Fruit fly (Drosophila melanogaster) whole organism, embryonic: ENCODE results near the gene ppk.
A peak's percentile ranks its signal among the peaks of the same experiment; 100 is the strongest.

Source experiments
- Antp ChIP-seq: fragments of 200-800 bp; sonication (Bioruptor generic); optimal IDR thresholded peaks from 3 replicates; lab custom pipeline; 2016; ENCODE audit warnings: missing biosample characterization, missing genetic modification characterization
- Awh ChIP-seq: fragments of 200-800 bp; sonication (Bioruptor generic); IDR thresholded peaks from 2 replicates; pipeline ENCODE4, ENCODE4 v1.3.6; 2022; ENCODE audit warnings: missing biosample characterization, missing genetic modification characterization
- Blimp-1 ChIP-seq: fragments of 200-800 bp; sonication (Bioruptor generic); optimal IDR thresholded peaks from 3 replicates; lab custom pipeline; 2018; ENCODE audit warnings: missing biosample characterization, missing genetic modification characterization, mild to moderate bottlenecking, moderate library complexity, missing genetic modification reagents
- CG11723 ChIP-seq: fragments of 200-800 bp; sonication (Bioruptor generic); optimal IDR thresholded peaks from 2 replicates; lab custom pipeline; 2017; ENCODE audit warnings: missing biosample characterization, mild to moderate bottlenecking, missing genetic modification characterization
- CG12391 ChIP-seq: fragments of 200-800 bp; sonication (Bioruptor generic); optimal IDR thresholded peaks from 3 replicates; lab custom pipeline; 2018; ENCODE audit warnings: missing biosample characterization, mild to moderate bottlenecking, missing genetic modification characterization, moderate library complexity
- CG1602 ChIP-seq: fragments of 200-800 bp; sonication (Bioruptor generic); optimal IDR thresholded peaks from 3 replicates; lab custom pipeline; 2016; ENCODE audit warnings: missing biosample characterization, missing genetic modification characterization
- CG16815 ChIP-seq: fragments of 200-800 bp; sonication (Bioruptor generic); optimal IDR thresholded peaks from 3 replicates; lab custom pipeline; 2017; ENCODE audit warnings: missing biosample characterization, mild to moderate bottlenecking, missing genetic modification characterization
- CG17359 ChIP-seq: fragments of 200-800 bp; sonication (Bioruptor generic); optimal IDR thresholded peaks from 3 replicates; lab custom pipeline; 2018; ENCODE audit warnings: missing biosample characterization, mild to moderate bottlenecking, missing genetic modification characterization, moderate library complexity
- CG2120 ChIP-seq: fragments of 200-800 bp; sonication (Bioruptor generic); optimal IDR thresholded peaks from 3 replicates; lab custom pipeline; 2016; ENCODE audit warnings: missing biosample characterization, missing genetic modification characterization
- CG32772 ChIP-seq: fragments of 200-800 bp; sonication (Bioruptor generic); IDR thresholded peaks from 2 replicates; pipeline ENCODE4 v1.3.6; 2022; ENCODE audit warnings: missing biosample characterization, missing genetic modification characterization
- CG5245 ChIP-seq: fragments of 200-800 bp; sonication (Bioruptor generic); optimal IDR thresholded peaks from 3 replicates; lab custom pipeline; 2016; ENCODE audit warnings: missing biosample characterization, missing genetic modification characterization
- CG7357 ChIP-seq: fragments of 200-800 bp; sonication (Bioruptor generic); IDR thresholded peaks from 3 replicates; pipeline ENCODE4 v1.3.6; 2022; ENCODE audit warnings: missing biosample characterization, missing genetic modification characterization
- CG7786 ChIP-seq: fragments of 200-800 bp; sonication (Bioruptor generic); optimal IDR thresholded peaks from 2 replicates; lab custom pipeline; 2016; ENCODE audit warnings: missing biosample characterization, missing genetic modification characterization
- Chrac-16 ChIP-seq: fragments of 200-800 bp; sonication (Bioruptor generic); optimal IDR thresholded peaks from 3 replicates; lab custom pipeline; 2016; ENCODE audit warnings: missing biosample characterization, missing genetic modification characterization
- HLH4C ChIP-seq: fragments of 200-800 bp; sonication (Bioruptor generic); IDR thresholded peaks from 3 replicates; pipeline ENCODE4 v1.3.6; 2022; ENCODE audit warnings: missing biosample characterization, missing genetic modification characterization; ENCODE audit not compliant: partially characterized antibody
- Hr78 ChIP-seq, 2 experiments: fragments of 200-800 bp in 1 of 2; fragments of >200 bp in 1 of 2; sonication (Bioruptor generic) in 1 of 2; optimal IDR thresholded peaks; 2 replicates each; lab custom pipeline; 2017 to 2019; ENCODE audit warnings: missing biosample characterization in 2 of 2, missing genetic modification characterization in 2 of 2, mild to moderate bottlenecking in 1 of 2, moderate library complexity in 1 of 2
- Med ChIP-seq: fragments of 200-800 bp; sonication (Bioruptor generic); peaks from one replicate; lab custom pipeline; 2016; ENCODE audit warnings: missing biosample characterization, missing genetic modification characterization, mild to moderate bottlenecking, inconsistent platforms, moderate library complexity
- Meics ChIP-seq: fragments of 200-800 bp; sonication (Bioruptor generic); optimal IDR thresholded peaks from 2 replicates; lab custom pipeline; 2017; ENCODE audit warnings: missing biosample characterization, mild to moderate bottlenecking, missing genetic modification characterization
- Mes4 ChIP-seq: fragments of 200-800 bp; sonication (Bioruptor generic); optimal IDR thresholded peaks from 2 replicates; lab custom pipeline; 2016; ENCODE audit warnings: missing biosample characterization, missing genetic modification characterization
- Mrtf ChIP-seq: fragments of 200-800 bp; sonication (Bioruptor generic); IDR thresholded peaks from 3 replicates; pipeline ENCODE4 v1.3.6; 2022; ENCODE audit warnings: missing biosample characterization, missing genetic modification characterization
- Myb ChIP-seq: fragments of 200-800 bp; sonication (Bioruptor generic); optimal IDR thresholded peaks from 2 replicates; lab custom pipeline; 2016; ENCODE audit warnings: missing biosample characterization, missing genetic modification characterization
- NK7.1 ChIP-seq: fragments of 200-800 bp; sonication (Bioruptor generic); optimal IDR thresholded peaks from 3 replicates; lab custom pipeline; 2016; ENCODE audit warnings: missing biosample characterization, missing genetic modification characterization
- Oaz ChIP-seq: fragments of 200-800 bp; sonication (Bioruptor generic); IDR thresholded peaks from 2 replicates; pipeline ENCODE4 v1.3.6; 2022; ENCODE audit warnings: missing biosample characterization, missing genetic modification characterization
- Scr ChIP-seq: fragments of 200-800 bp; sonication (Bioruptor generic); IDR thresholded peaks from 2 replicates; pipeline ENCODE4 v1.3.6; 2022; ENCODE audit warnings: missing biosample characterization, missing genetic modification characterization; ENCODE audit not compliant: partially characterized antibody
- Sox102F ChIP-seq: fragments of 200-800 bp; sonication (Bioruptor generic); optimal IDR thresholded peaks from 2 replicates; lab custom pipeline; 2018; ENCODE audit warnings: missing biosample characterization, mild to moderate bottlenecking, missing genetic modification characterization, moderate library complexity
- Ssrp ChIP-seq: fragments of 200-800 bp; sonication (Bioruptor generic); optimal IDR thresholded peaks from 2 replicates; lab custom pipeline; 2018; ENCODE audit warnings: missing biosample characterization, mild to moderate bottlenecking, missing genetic modification characterization, moderate library complexity
- Stat92E ChIP-seq, 3 experiments: fragments of >200 bp in 2 of 3; fragments of 200-800 bp in 1 of 3; sonication (Bioruptor generic) in 1 of 3; optimal IDR thresholded peaks; 2 replicates each; lab custom pipeline; 2017 to 2019; ENCODE audit warnings: missing biosample characterization in 3 of 3, missing genetic modification characterization in 3 of 3, mild to moderate bottlenecking in 1 of 3, moderate library complexity in 1 of 3
- Trl ChIP-seq, 3 experiments: fragments of >200 bp in 2 of 3; fragments of 200-800 bp in 1 of 3; sonication (Bioruptor generic) in 1 of 3; optimal IDR thresholded peaks; 2 replicates in 1 of 3; 3 replicates in 2 of 3; lab custom pipeline; 2016 to 2017; ENCODE audit warnings: missing biosample characterization in 1 of 3, missing genetic modification characterization in 1 of 3
- al ChIP-seq: fragments of 200-800 bp; sonication (Bioruptor generic); IDR thresholded peaks from 2 replicates; pipeline ENCODE4 v1.3.6; 2022; ENCODE audit warnings: missing biosample characterization, missing genetic modification characterization
- ara ChIP-seq: fragments of 200-800 bp; sonication (Bioruptor generic); IDR thresholded peaks from 2 replicates; pipeline ENCODE4 v1.3.6; 2022; ENCODE audit warnings: missing biosample characterization, missing genetic modification characterization
- ato ChIP-seq: fragments of 200-800 bp; sonication (Bioruptor generic); IDR thresholded peaks from 2 replicates; pipeline ENCODE4 v1.3.6; 2022; ENCODE audit warnings: missing biosample characterization, missing genetic modification characterization; ENCODE audit not compliant: partially characterized antibody
- bbx ChIP-seq: fragments of 200-800 bp; sonication (Bioruptor generic); IDR thresholded peaks from 2 replicates; pipeline ENCODE4 v1.3.6; 2022; ENCODE audit warnings: missing biosample characterization, missing genetic modification characterization; ENCODE audit not compliant: partially characterized antibody
- chm ChIP-seq: fragments of 200-800 bp; sonication (Bioruptor generic); IDR thresholded peaks from 2 replicates; pipeline ENCODE4 v1.3.6; 2022; ENCODE audit warnings: missing biosample characterization, missing genetic modification characterization
- crol ChIP-seq: fragments of 200-800 bp; sonication (Bioruptor generic); IDR thresholded peaks from 2 replicates; pipeline ENCODE4 v1.3.6; 2022; ENCODE audit warnings: missing biosample characterization, missing genetic modification characterization
- hb ChIP-seq: fragments of 200-800 bp; sonication (Bioruptor generic); IDR thresholded peaks from 3 replicates; pipeline ENCODE4 v1.3.6; 2022; ENCODE audit warnings: missing biosample characterization, missing genetic modification characterization; ENCODE audit not compliant: partially characterized antibody
- inv ChIP-seq: fragments of 200-800 bp; sonication (Bioruptor generic); IDR thresholded peaks from 2 replicates; pipeline ENCODE4 v1.3.6; 2022; ENCODE audit warnings: missing biosample characterization, missing genetic modification characterization; ENCODE audit not compliant: partially characterized antibody
- klu ChIP-seq: fragments of 200-800 bp; sonication (Bioruptor generic); IDR thresholded peaks from 2 replicates; pipeline ENCODE4 v1.3.6; 2022; ENCODE audit warnings: missing biosample characterization, missing genetic modification characterization
- kni ChIP-seq: fragments of 200-800 bp; sonication (Bioruptor generic); optimal IDR thresholded peaks from 3 replicates; lab custom pipeline; 2017; ENCODE audit warnings: mild to moderate bottlenecking, missing biosample characterization, missing genetic modification reagents, missing genetic modification characterization
- lbe ChIP-seq: fragments of 200-800 bp; sonication (Bioruptor generic); optimal IDR thresholded peaks from 2 replicates; lab custom pipeline; 2016; ENCODE audit warnings: missing biosample characterization, mild to moderate bottlenecking, missing genetic modification characterization
- ro ChIP-seq: fragments of 200-800 bp; sonication (Bioruptor generic); IDR thresholded peaks from 2 replicates; pipeline ENCODE4 v1.3.6; 2022; ENCODE audit warnings: missing biosample characterization, missing genetic modification characterization
- sc ChIP-seq, 3 experiments: fragments of >200 bp in 2 of 3; fragments of 200-800 bp in 1 of 3; sonication (Bioruptor generic) in 1 of 3; optimal IDR thresholded peaks; 2 replicates in 2 of 3; 3 replicates in 1 of 3; lab custom pipeline; 2017; ENCODE audit warnings: mild to moderate bottlenecking in 1 of 3, missing biosample characterization in 1 of 3, missing genetic modification characterization in 1 of 3, missing genetic modification reagents in 1 of 3
- seq ChIP-seq: fragments of 200-800 bp; sonication (Bioruptor generic); IDR thresholded peaks from 2 replicates; pipeline ENCODE4 v1.3.6; 2022; ENCODE audit warnings: missing biosample characterization, missing genetic modification characterization
- sqz ChIP-seq: fragments of 200-800 bp; sonication (Bioruptor generic); optimal IDR thresholded peaks from 3 replicates; lab custom pipeline; 2018; ENCODE audit warnings: missing biosample characterization, mild to moderate bottlenecking, missing genetic modification characterization
- z ChIP-seq: fragments of 200-800 bp; sonication (Bioruptor generic); IDR thresholded peaks from 3 replicates; pipeline ENCODE4 v1.3.6; 2022; ENCODE audit warnings: missing biosample characterization, missing genetic modification characterization
- zfh1 ChIP-seq: fragments of 200-800 bp; sonication (Bioruptor generic); IDR thresholded peaks from 3 replicates; pipeline ENCODE4 v1.3.6; 2022; ENCODE audit warnings: missing biosample characterization, missing genetic modification characterization

Gene ppk

dm6 chr2L:14358780-14359462 lies 22.1 kb downstream of the ppk start, which contains the start of gene Pgant35A (continued):
- TF ChIP-seq Trl (optimal IDR thresholded peaks at IDR 0.05; lab: Kevin White, UChicago) = no peak
- no peak for TF ChIP-seq Trl (GFP tag; optimal IDR thresholded peaks at IDR 0.05; lab: Kevin White, UChicago)
- TF ChIP-seq kni = no peak
- no peak for TF ChIP-seq Antp (GFP tag; lab: Kevin White, UChicago)
- no peak for TF ChIP-seq CG7357 (GFP tag; lab: Robert Waterston, UW)
- TF ChIP-seq Myb (GFP tag; lab: Kevin White, UChicago) = peak; percentile 37
- TF ChIP-seq NK7.1 = no peak

- no peak for TF ChIP-seq CG2120
- no peak for TF ChIP-seq lbe (GFP tag; lab: Kevin White, UChicago)
- TF ChIP-seq Oaz (GFP tag; lab: Robert Waterston, UW) = no peak
- TF ChIP-seq CG11723 (GFP tag; lab: Kevin White, UChicago) = no peak
- 0 out of 2 replicates have a peak, but pooled peaks have one; percentile 62 for TF ChIP-seq chm (GFP tag; lab: Robert Waterston, UW)
- TF ChIP-seq Mes4 (GFP tag; lab: Kevin White, UChicago) = no peak
- no peak for TF ChIP-seq ara
- no peak for TF ChIP-seq CG12391 (tag; lab: Kevin White, UChicago)
- no peak for TF ChIP-seq Chrac-16 (GFP tag; lab: Kevin White, UChicago)
- TF ChIP-seq Blimp-1 (GFP tag; lab: Kevin White, UChicago) = peak; percentile 12
- no peak for TF ChIP-seq CG7786 (GFP tag; lab: Kevin White, UChicago)
- TF ChIP-seq hb (GFP tag; lab: Robert Waterston, UW) = no peak
- TF ChIP-seq sc (optimal IDR thresholded peaks at IDR 0.05; lab: Kevin White, UChicago) = no peak
- TF ChIP-seq sc (GFP tag; optimal IDR thresholded peaks at IDR 0.05; lab: Kevin White, UChicago) = no peak
- TF ChIP-seq CG16815 (GFP tag; lab: Kevin White, UChicago) = no peak
- no peak for TF ChIP-seq Meics (GFP tag; lab: Kevin White, UChicago)
- peak; percentile 76 for TF ChIP-seq Med
- no peak for TF ChIP-seq ato (GFP tag; lab: Robert Waterston, UW)
- TF ChIP-seq Sox102F (GFP tag; lab: Kevin White, UChicago) = no peak
- TF ChIP-seq Stat92E (GFP tag; optimal IDR thresholded peaks at IDR 0.05; lab: Kevin White, UChicago) = no peak
- TF ChIP-seq crol (GFP tag; lab: Robert Waterston, UW) = no peak
- peak; percentile 49 for TF ChIP-seq kni
- TF ChIP-seq CG1602 (GFP tag; lab: Kevin White, UChicago) = no peak
- TF ChIP-seq inv (GFP tag; lab: Robert Waterston, UW) = no peak
- peak in 1 of 2 experiments; percentile 91 for TF ChIP-seq Hr78 (GFP tag; optimal IDR thresholded peaks at IDR 0.05; lab: Kevin White, UChicago)
- no peak for TF ChIP-seq klu (GFP tag; lab: Robert Waterston, UW)
- no peak for TF ChIP-seq z (GFP tag; lab: Robert Waterston, UW)
- no peak for TF ChIP-seq al (GFP tag; lab: Robert Waterston, UW)
- no peak for TF ChIP-seq ro (GFP tag; lab: Robert Waterston, UW)
- no peak for TF ChIP-seq Scr (GFP tag; lab: Robert Waterston, UW)
- no peak for TF ChIP-seq Mrtf (GFP tag; lab: Robert Waterston, UW)
- no peak for TF ChIP-seq zfh1 (GFP tag; lab: Robert Waterston, UW)
- TF ChIP-seq seq = 0 out of 2 replicates have a peak, but pooled peaks have one; percentile 29
- TF ChIP-seq CG5245 = no peak
- 0 out of 2 replicates have a peak, but pooled peaks have one; percentile 25 for TF ChIP-seq Awh (GFP tag; lab: Robert Waterston, UW)
- no peak for TF ChIP-seq bbx (GFP tag; lab: Robert Waterston, UW)
- TF ChIP-seq CG32772 (GFP tag; lab: Robert Waterston, UW) = peak; percentile 52
- no peak for TF ChIP-seq Ssrp (tag; lab: Kevin White, UChicago)
- TF ChIP-seq HLH4C = no peak
- peak; percentile 60 for TF ChIP-seq sqz
- peak; percentile 25 for TF ChIP-seq CG17359 (tag; lab: Kevin White, UChicago)
These were observed 24.1 kb downstream of the ppk start for dm6 chr2L:14356793-14357372.
